Fruit fly (Drosophila melanogaster): ENCODE data around the gene HBS1.

DNA sequence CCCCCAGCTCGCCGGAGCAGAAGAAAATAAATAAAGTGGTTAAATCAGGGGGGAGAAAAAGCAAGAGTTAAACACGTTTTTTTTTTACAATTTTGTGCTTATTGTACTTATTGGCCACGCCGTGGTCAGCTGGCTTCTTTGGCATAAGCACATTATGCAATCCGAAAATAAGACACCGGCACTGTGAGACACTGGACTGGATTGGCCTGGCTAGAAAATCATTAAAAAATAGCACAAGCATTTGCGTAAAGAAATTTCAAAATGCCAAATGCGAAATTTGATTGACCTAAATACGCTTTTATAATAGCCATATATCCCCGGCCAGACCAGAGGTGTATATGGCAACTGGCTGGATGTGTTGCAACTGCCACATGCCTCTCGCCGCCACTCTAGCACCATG, 39.4 kb upstream of the HBS1 start:
- TF ChIP-seq CG9948 (tag; optimal IDR thresholded peaks at IDR 0.05), result no peak
- no peak for TF ChIP-seq Pif1A (GFP tag; optimal IDR thresholded peaks at IDR 0.05)
- no peak for TF ChIP-seq EcR (GFP tag; optimal IDR thresholded peaks at IDR 0.05)
- no peak for TF ChIP-seq Ets98B (GFP tag; IDR thresholded peaks at IDR 0.05)
- no peak for TF ChIP-seq Snoo (tag; optimal IDR thresholded peaks at IDR 0.05)
- no peak for TF ChIP-seq CG8159 (tag; optimal IDR thresholded peaks at IDR 0.05)
- no peak for TF ChIP-seq rn (GFP tag; IDR thresholded peaks at IDR 0.05)
- no peak for TF ChIP-seq CG15710 (tag; optimal IDR thresholded peaks at IDR 0.05)
- no peak for TF ChIP-seq CG17806 (tag; optimal IDR thresholded peaks at IDR 0.05)
- TF ChIP-seq CG10348 (GFP tag; IDR thresholded peaks at IDR 0.05), result no peak
